Fruit fly (Drosophila melanogaster): ENCODE measurements around the gene lectin-21Cb.

lectin-21Cb gene

dm6 chr2L:577186-577585 is 43.8 kb downstream of the lectin-21Cb start, which contains the start of gene Pph13:
TSS of gene Pph13 (plus strand) at chr2L:577486.
- TF ChIP-seq topi (GFP tag; optimal IDR thresholded peaks at IDR 0.05) (no peak), spab (GFP tag; optimal IDR thresholded peaks at IDR 0.05) (no peak), Gug (GFP tag; IDR thresholded peaks at IDR 0.05) (no peak), Sox14 (GFP tag; optimal IDR thresholded peaks at IDR 0.05) (no peak), CG15336 (GFP tag; IDR thresholded peaks at IDR 0.05) (no peak), CG32006 (GFP tag; optimal IDR thresholded peaks at IDR 0.05) (no peak), esn (GFP tag; optimal IDR thresholded peaks at IDR 0.05) (no peak), Sox15 (GFP tag; optimal IDR thresholded peaks at IDR 0.05) (no peak), eg (GFP tag; IDR thresholded peaks at IDR 0.05) (no peak), Blimp-1 (GFP tag; optimal IDR thresholded peaks at IDR 0.05) (no peak), fd85E (GFP tag; optimal IDR thresholded peaks at IDR 0.05) (no peak), CG6792 (GFP tag; optimal IDR thresholded peaks at IDR 0.05) (no peak)

- TF ChIP-seq esn (GFP tag; optimal IDR thresholded peaks at IDR 0.05) (no peak), CG6854 (GFP tag; optimal IDR thresholded peaks at IDR 0.05) (no peak), dsx (GFP tag; optimal IDR thresholded peaks at IDR 0.05; ENCODE audit: poor library complexity, severe bottlenecking) (no peak), Smox (GFP tag; optimal IDR thresholded peaks at IDR 0.05) (no peak), CG3919 (GFP tag; optimal IDR thresholded peaks at IDR 0.05) (no peak), net (GFP tag; optimal IDR thresholded peaks at IDR 0.05) (no peak), OdsH (GFP tag; optimal IDR thresholded peaks at IDR 0.05) (no peak), svp (GFP tag) (peak; percentile 94)
These were observed 44.3 kb downstream of the lectin-21Cb start, which contains the start of gene Ptth for dm6 chr2L:576559-577184. TSS of gene Ptth (minus strand) at chr2L:576896.

- TF ChIP-seq CG8632 (GFP tag; optimal IDR thresholded peaks at IDR 0.05), result no peak
- peak; percentile 93 for TF ChIP-seq dsx (GFP tag; optimal IDR thresholded peaks at IDR 0.05; ENCODE audit: poor library complexity, severe bottlenecking)
- TF ChIP-seq spab (GFP tag; optimal IDR thresholded peaks at IDR 0.05), result no peak
- peak; percentile 63 for TF ChIP-seq Ets96B (tag; optimal IDR thresholded peaks at IDR 0.05)
- no peak for TF ChIP-seq Smox (GFP tag; optimal IDR thresholded peaks at IDR 0.05)
- no peak for TF ChIP-seq CG32006 (GFP tag; optimal IDR thresholded peaks at IDR 0.05)
- TF ChIP-seq Eip93F (GFP tag; optimal IDR thresholded peaks at IDR 0.05), result peak; percentile 45
- peak; percentile 57 for TF ChIP-seq CG11762 (GFP tag; optimal IDR thresholded peaks at IDR 0.05; ENCODE audit: insufficient read depth)
- TF ChIP-seq achi (GFP tag; optimal IDR thresholded peaks at IDR 0.05), result peak; percentile 81
- peak; percentile 42 for TF ChIP-seq CG34406 (GFP tag; optimal IDR thresholded peaks at IDR 0.05)
- peak; percentile 62 for TF ChIP-seq fd59A (GFP tag; optimal IDR thresholded peaks at IDR 0.05)
- TF ChIP-seq cyc (GFP tag; optimal IDR thresholded peaks at IDR 0.05), result peak; percentile 83
- TF ChIP-seq CG8319 (GFP tag; optimal IDR thresholded peaks at IDR 0.05), result no peak
- no peak for TF ChIP-seq CG4318 (GFP tag; optimal IDR thresholded peaks at IDR 0.05)
- peak; percentile 57; the same call in 2 of the 3 replicates for TF ChIP-seq CG8119 (GFP tag; IDR thresholded peaks at IDR 0.05)
- no peak for TF ChIP-seq CG10631 (GFP tag; optimal IDR thresholded peaks at IDR 0.05)
- peak; percentile 86 for TF ChIP-seq Sox14 (GFP tag; optimal IDR thresholded peaks at IDR 0.05)
- TF ChIP-seq CG15336 (GFP tag; IDR thresholded peaks at IDR 0.05), result peak; percentile 39; the same call in 1 of the 2 replicates
- TF ChIP-seq CG10669 (GFP tag; optimal IDR thresholded peaks at IDR 0.05), result no peak
- peak; percentile 80 for TF ChIP-seq CG3032 (tag; optimal IDR thresholded peaks at IDR 0.05)
- TF ChIP-seq ss (GFP tag; optimal IDR thresholded peaks at IDR 0.05), result no peak
- TF ChIP-seq Hr39 (GFP tag; optimal IDR thresholded peaks at IDR 0.05), result peak; percentile 82
- no peak for TF ChIP-seq Hr4 (GFP tag; optimal IDR thresholded peaks at IDR 0.05)
- peak; percentile 91 for TF ChIP-seq svp (GFP tag)
- TF ChIP-seq CG6854 (GFP tag; optimal IDR thresholded peaks at IDR 0.05), result peak; percentile 34
- TF ChIP-seq CG11902 (GFP tag; optimal IDR thresholded peaks at IDR 0.05), result no peak
- TF ChIP-seq CG9139 (GFP tag; optimal IDR thresholded peaks at IDR 0.05), result no peak
- TF ChIP-seq pdm3 (GFP tag; optimal IDR thresholded peaks at IDR 0.05), result no peak
- TF ChIP-seq CG31627 (GFP tag; optimal IDR thresholded peaks at IDR 0.05), result peak; percentile 87
- TF ChIP-seq CG1621 (tag; optimal IDR thresholded peaks at IDR 0.05), result no peak
- peak; percentile 76 for TF ChIP-seq topi (GFP tag; optimal IDR thresholded peaks at IDR 0.05)
- TF ChIP-seq CG11294 (GFP tag; IDR thresholded peaks at IDR 0.05), result 0 out of 2 replicates have a peak, but pooled peaks have one; percentile 45
- peak; percentile 83 for TF ChIP-seq CG3919 (GFP tag; optimal IDR thresholded peaks at IDR 0.05)
- TF ChIP-seq fd85E (GFP tag; optimal IDR thresholded peaks at IDR 0.05), result no peak
- no peak for TF ChIP-seq acj6 (GFP tag; optimal IDR thresholded peaks at IDR 0.05)
- no peak for TF ChIP-seq CG6276 (GFP tag; optimal IDR thresholded peaks at IDR 0.05)
- no peak for TF ChIP-seq CG6808 (GFP tag; optimal IDR thresholded peaks at IDR 0.05)
- peak; percentile 66 for TF ChIP-seq CG6792 (GFP tag; optimal IDR thresholded peaks at IDR 0.05)
These were observed 46.8 kb downstream of the lectin-21Cb start, which contains the start of the genes Ipk2 and cold for dm6 chr2L:574226-574625. TSS of gene Ipk2 (minus strand) at chr2L:574264. TSS of gene cold (plus strand) at chr2L:574291.

Data from whole organism, prepupa.